Fruit fly (Drosophila melanogaster) whole organism, embryonic: ENCODE results near the gene Pax.
A peak's percentile ranks its signal among the peaks of the same experiment; 100 is the strongest.

Experiments used
- Ada2b ChIP-seq: fragments of 200-800 bp; sonication (Bioruptor generic); IDR thresholded peaks from 2 replicates; pipeline ENCODE4 v1.3.6; 2022; ENCODE audit warnings: missing biosample characterization, missing genetic modification characterization
- C15 ChIP-seq: fragments of 200-800 bp; sonication (Bioruptor generic); IDR thresholded peaks from 3 replicates; pipeline ENCODE4 v1.3.6; 2022; ENCODE audit warnings: missing biosample characterization, missing genetic modification characterization
- CG10209 ChIP-seq: fragments of 200-800 bp; sonication (Bioruptor generic); optimal IDR thresholded peaks from 3 replicates; lab custom pipeline; 2017; ENCODE audit warnings: missing biosample characterization, mild to moderate bottlenecking, missing genetic modification characterization, missing genetic modification reagents
- CG10431 ChIP-seq: fragments of 200-800 bp; sonication (Bioruptor generic); optimal IDR thresholded peaks from 3 replicates; lab custom pipeline; 2018; ENCODE audit warnings: missing biosample characterization, mild to moderate bottlenecking, missing genetic modification characterization
- CG12744 ChIP-seq: fragments of 200-800 bp; sonication (Bioruptor generic); optimal IDR thresholded peaks from 2 replicates; lab custom pipeline; 2016; ENCODE audit warnings: missing biosample characterization, missing genetic modification characterization
- CG12942 ChIP-seq: fragments of 200-800 bp; sonication (Bioruptor generic); optimal IDR thresholded peaks from 3 replicates; lab custom pipeline; 2016; ENCODE audit warnings: missing biosample characterization, missing genetic modification characterization
- CG17359 ChIP-seq: fragments of 200-800 bp; sonication (Bioruptor generic); optimal IDR thresholded peaks from 3 replicates; lab custom pipeline; 2018; ENCODE audit warnings: missing biosample characterization, mild to moderate bottlenecking, missing genetic modification characterization, moderate library complexity
- CG17361 ChIP-seq: fragments of 200-800 bp; sonication (Bioruptor generic); IDR thresholded peaks from 3 replicates; pipeline ENCODE4 v1.3.6; 2022; ENCODE audit warnings: missing biosample characterization, missing genetic modification characterization
- CG17829 ChIP-seq: fragments of 200-800 bp; optimal IDR thresholded peaks from 2 replicates; lab custom pipeline; 2019; ENCODE audit warnings: missing biosample characterization, mild to moderate bottlenecking, missing genetic modification characterization, moderate library complexity
- CG1832 ChIP-seq: fragments of 200-800 bp; sonication (Bioruptor generic); optimal IDR thresholded peaks from 2 replicates; lab custom pipeline; 2017; ENCODE audit warnings: missing biosample characterization, mild to moderate bottlenecking, missing genetic modification characterization, inconsistent platforms
- CG3281 ChIP-seq: fragments of 200-800 bp; sonication (Bioruptor generic); optimal IDR thresholded peaks from 3 replicates; lab custom pipeline; 2017; ENCODE audit warnings: missing biosample characterization, mild to moderate bottlenecking, missing genetic modification characterization
- CG6689 ChIP-seq: fragments of 200-800 bp; sonication (Bioruptor generic); IDR thresholded peaks from 2 replicates; pipeline ENCODE4 v1.3.6; 2022; ENCODE audit warnings: missing biosample characterization, missing genetic modification characterization
- CG6791 ChIP-seq: fragments of 200-800 bp; sonication (Bioruptor generic); IDR thresholded peaks from 3 replicates; pipeline ENCODE4 v1.3.6; 2022; ENCODE audit warnings: missing biosample characterization, missing genetic modification characterization; ENCODE audit not compliant: partially characterized antibody
- CG7556 ChIP-seq: fragments of 200-800 bp; sonication (Bioruptor generic); optimal IDR thresholded peaks from 2 replicates; lab custom pipeline; 2017; ENCODE audit warnings: missing biosample characterization, mild to moderate bottlenecking, missing genetic modification characterization
- CG8281 ChIP-seq: fragments of 200-800 bp; sonication (Bioruptor generic); optimal IDR thresholded peaks from 2 replicates; lab custom pipeline; 2018; ENCODE audit warnings: missing biosample characterization, mild to moderate bottlenecking, missing genetic modification characterization, moderate library complexity
- CG8388 ChIP-seq: fragments of 200-800 bp; sonication (Bioruptor generic); optimal IDR thresholded peaks from 2 replicates; lab custom pipeline; 2019; ENCODE audit warnings: missing biosample characterization, mild to moderate bottlenecking, missing genetic modification characterization, moderate library complexity
- CG9215 ChIP-seq: fragments of 200-800 bp; sonication (Bioruptor generic); IDR thresholded peaks from 2 replicates; pipeline ENCODE4 v1.3.6; 2022; ENCODE audit warnings: missing biosample characterization, missing genetic modification characterization
- D19B ChIP-seq: fragments of 200-800 bp; sonication (Bioruptor generic); optimal IDR thresholded peaks from 2 replicates; lab custom pipeline; 2017; ENCODE audit warnings: missing biosample characterization, mild to moderate bottlenecking, missing genetic modification characterization
- E2f1 ChIP-seq: fragments of 200-800 bp; sonication (Bioruptor generic); IDR thresholded peaks from 2 replicates; pipeline ENCODE4 v1.3.6; 2022; ENCODE audit warnings: missing biosample characterization, missing genetic modification characterization
- Ets65A ChIP-seq: fragments of 200-800 bp; sonication (Bioruptor generic); peaks from one replicate; lab custom pipeline; 2016; ENCODE audit warnings: missing biosample characterization, missing genetic modification characterization
- Fer1 ChIP-seq: fragments of 200-800 bp; sonication (Bioruptor generic); optimal IDR thresholded peaks from 2 replicates; lab custom pipeline; 2017; ENCODE audit warnings: missing biosample characterization, mild to moderate bottlenecking, missing genetic modification characterization
- Fer2 ChIP-seq: fragments of 200-800 bp; sonication (Bioruptor generic); optimal IDR thresholded peaks from 2 replicates; lab custom pipeline; 2018; ENCODE audit warnings: missing biosample characterization, mild to moderate bottlenecking, missing genetic modification characterization, moderate library complexity
- HLH3B ChIP-seq: fragments of 200-800 bp; sonication (Bioruptor generic); IDR thresholded peaks from 2 replicates; pipeline ENCODE4 v1.3.6; 2022; ENCODE audit warnings: missing biosample characterization, missing genetic modification characterization
- Hey ChIP-seq: fragments of 200-800 bp; sonication (Bioruptor generic); optimal IDR thresholded peaks from 3 replicates; lab custom pipeline; 2018; ENCODE audit warnings: missing biosample characterization, mild to moderate bottlenecking, missing genetic modification characterization
- Hsf ChIP-seq: fragments of 200-800 bp; sonication (Bioruptor generic); optimal IDR thresholded peaks from 3 replicates; lab custom pipeline; 2016; ENCODE audit warnings: missing biosample characterization, missing genetic modification characterization
- NK7.1 ChIP-seq: fragments of 200-800 bp; sonication (Bioruptor generic); optimal IDR thresholded peaks from 3 replicates; lab custom pipeline; 2016; ENCODE audit warnings: missing biosample characterization, missing genetic modification characterization
- Optix ChIP-seq: fragments of 200-800 bp; sonication (Bioruptor generic); IDR thresholded peaks from 3 replicates; pipeline ENCODE4 v1.3.6; 2022; ENCODE audit warnings: missing biosample characterization, missing genetic modification characterization
- Poxn ChIP-seq: fragments of 200-800 bp; sonication (Bioruptor generic); IDR thresholded peaks from 2 replicates; pipeline ENCODE4 v1.3.6; 2022; ENCODE audit warnings: missing biosample characterization, missing genetic modification characterization
- Ptx1 ChIP-seq: fragments of 200-800 bp; sonication (Bioruptor generic); IDR thresholded peaks from 2 replicates; pipeline ENCODE4 v1.3.6; 2022; ENCODE audit warnings: missing biosample characterization, missing genetic modification characterization
- Side ChIP-seq: fragments of 200-800 bp; sonication (Bioruptor generic); optimal IDR thresholded peaks from 2 replicates; lab custom pipeline; 2016; ENCODE audit warnings: missing biosample characterization, missing genetic modification characterization
- Six4 ChIP-seq: fragments of 200-800 bp; sonication (Bioruptor generic); optimal IDR thresholded peaks from 2 replicates; lab custom pipeline; 2016; ENCODE audit warnings: missing biosample characterization, missing genetic modification characterization
- ara ChIP-seq: fragments of 200-800 bp; sonication (Bioruptor generic); IDR thresholded peaks from 2 replicates; pipeline ENCODE4 v1.3.6; 2022; ENCODE audit warnings: missing biosample characterization, missing genetic modification characterization
- ase ChIP-seq: fragments of 200-800 bp; sonication (Bioruptor generic); IDR thresholded peaks from 3 replicates; pipeline ENCODE4 v1.3.6; 2022; ENCODE audit warnings: missing biosample characterization, missing genetic modification characterization
- az2 ChIP-seq: fragments of 200-800 bp; sonication (Bioruptor generic); optimal IDR thresholded peaks from 3 replicates; lab custom pipeline; 2016; ENCODE audit warnings: missing biosample characterization, missing genetic modification characterization
- cato ChIP-seq: fragments of 200-800 bp; sonication (Bioruptor generic); optimal IDR thresholded peaks from 2 replicates; lab custom pipeline; 2016; ENCODE audit warnings: missing biosample characterization, missing genetic modification characterization, borderline replicate concordance
- crc ChIP-seq: fragments of 200-800 bp; sonication (Bioruptor generic); optimal IDR thresholded peaks from 2 replicates; lab custom pipeline; 2016; ENCODE audit warnings: missing biosample characterization, missing genetic modification characterization
- dysf ChIP-seq: fragments of 200-800 bp; sonication (Bioruptor generic); IDR thresholded peaks from 3 replicates; pipeline ENCODE4 v1.3.6; 2022; ENCODE audit warnings: missing biosample characterization, missing genetic modification characterization
- gro ChIP-seq: fragments of 200-800 bp; sonication (Bioruptor generic); optimal IDR thresholded peaks from 2 replicates; lab custom pipeline; 2016; ENCODE audit warnings: missing biosample characterization, missing genetic modification characterization
- gt ChIP-seq: fragments of 200-800 bp; sonication (Bioruptor generic); IDR thresholded peaks from 2 replicates; pipeline ENCODE4 v1.3.6; 2022; ENCODE audit warnings: missing biosample characterization, missing genetic modification characterization
- lilli ChIP-seq: fragments of 200-800 bp; sonication (Bioruptor generic); optimal IDR thresholded peaks from 3 replicates; lab custom pipeline; 2016; ENCODE audit warnings: missing biosample characterization, missing genetic modification characterization
- lola ChIP-seq, 3 experiments: fragments of >200 bp in 2 of 3; fragments of 200-800 bp in 1 of 3; sonication (Bioruptor generic) in 1 of 3; optimal IDR thresholded peaks; 2 replicates each; lab custom pipeline; 2017 to 2019; ENCODE audit warnings: missing biosample characterization in 3 of 3, missing genetic modification characterization in 3 of 3, mild to moderate bottlenecking in 1 of 3, moderate library complexity in 1 of 3
- odd ChIP-seq: fragments of 200-800 bp; sonication (Bioruptor generic); optimal IDR thresholded peaks from 2 replicates; lab custom pipeline; 2017; ENCODE audit warnings: missing biosample characterization, mild to moderate bottlenecking, missing genetic modification characterization
- repo ChIP-seq: fragments of 200-800 bp; sonication (Bioruptor generic); optimal IDR thresholded peaks from 2 replicates; lab custom pipeline; 2016; ENCODE audit warnings: missing biosample characterization, missing genetic modification characterization
- run ChIP-seq: fragments of 200-800 bp; sonication (Bioruptor generic); optimal IDR thresholded peaks from 3 replicates; lab custom pipeline; 2018; ENCODE audit warnings: missing biosample characterization, mild to moderate bottlenecking, missing genetic modification characterization
- sens ChIP-seq: fragments of 200-800 bp; sonication (Bioruptor generic); peaks from one replicate; lab custom pipeline; 2016; ENCODE audit warnings: missing biosample characterization, missing genetic modification characterization
- slou ChIP-seq: fragments of 200-800 bp; sonication (Bioruptor generic); optimal IDR thresholded peaks from 3 replicates; lab custom pipeline; 2016; ENCODE audit warnings: missing biosample characterization, missing genetic modification characterization
- tgo ChIP-seq: fragments of 200-800 bp; sonication (Bioruptor generic); IDR thresholded peaks from 3 replicates; pipeline ENCODE4 v1.3.6; 2022; ENCODE audit warnings: missing biosample characterization, missing genetic modification characterization
- tin ChIP-seq: fragments of 200-800 bp; sonication (Bioruptor generic); optimal IDR thresholded peaks from 3 replicates; lab custom pipeline; 2016; ENCODE audit warnings: missing biosample characterization, missing genetic modification characterization
- tll ChIP-seq, 2 experiments: fragments of 200-800 bp in 1 of 2; fragments of >200 bp in 1 of 2; sonication (Bioruptor generic) in 1 of 2; optimal IDR thresholded peaks; 2 replicates each; lab custom pipeline; 2017 to 2019; ENCODE audit warnings: missing biosample characterization in 2 of 2, missing genetic modification characterization in 2 of 2, mild to moderate bottlenecking in 1 of 2, moderate library complexity in 1 of 2
- unpg ChIP-seq: fragments of 200-800 bp; sonication (Bioruptor generic); optimal IDR thresholded peaks from 3 replicates; lab custom pipeline; 2018; ENCODE audit warnings: missing biosample characterization, mild to moderate bottlenecking, missing genetic modification characterization, moderate library complexity

Pax gene

DNA sequence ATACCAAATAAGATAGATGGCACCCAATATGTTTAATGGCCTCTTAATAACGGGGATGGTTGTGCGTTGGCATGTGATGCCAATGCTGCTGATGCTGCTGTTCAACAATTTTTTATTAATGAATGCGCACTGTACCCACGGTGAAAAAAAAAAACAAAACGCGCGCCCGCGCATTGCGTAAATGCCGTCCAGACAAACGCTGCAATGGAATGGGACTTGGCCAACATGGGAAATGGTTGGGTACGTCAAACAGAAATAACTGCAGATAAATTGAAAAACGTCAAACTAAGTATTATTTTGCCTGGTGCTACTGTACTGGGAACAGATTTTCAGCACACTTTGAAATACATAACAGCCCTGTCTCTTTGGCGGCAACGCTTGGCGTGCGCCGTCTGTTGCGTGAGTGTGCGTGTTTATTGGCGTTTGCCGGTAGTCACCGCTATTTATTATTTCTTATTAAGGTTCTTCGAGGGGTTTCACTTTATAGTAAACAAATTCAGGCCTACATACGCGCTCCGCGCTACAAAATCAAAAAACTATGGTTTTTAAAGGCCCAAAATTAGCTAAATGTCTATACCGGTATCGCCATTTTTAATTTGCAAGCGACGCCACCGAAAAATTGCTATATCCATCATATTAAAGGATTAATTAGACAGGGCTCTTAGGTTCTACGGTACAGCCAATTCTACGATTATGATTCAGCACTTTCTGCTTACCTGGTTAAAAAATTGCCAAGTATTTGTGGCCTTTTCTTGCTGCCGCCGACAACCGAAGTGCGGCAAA, 26.3 kb upstream of the Pax start (continued):
- peak; percentile 7 for TF ChIP-seq odd (GFP tag; lab: Kevin White, UChicago)
- no peak for TF ChIP-seq tgo
- no peak for TF ChIP-seq crc (GFP tag; lab: Kevin White, UChicago)
- TF ChIP-seq Poxn = no peak
- no peak for TF ChIP-seq CG17829 (tag; lab: Kevin White, UChicago)
- no peak for TF ChIP-seq Hey (tag; lab: Kevin White, UChicago)
- no peak for TF ChIP-seq CG8388 (GFP tag; lab: Kevin White, UChicago)
- peak; percentile 19 for TF ChIP-seq Fer1 (GFP tag; lab: Kevin White, UChicago)
- TF ChIP-seq Ada2b (GFP tag; lab: Robert Waterston, UW) = 0 out of 2 replicates have a peak, but pooled peaks have one; percentile 13
- TF ChIP-seq Ets65A (GFP tag; lab: Kevin White, UChicago) = peak; percentile 93
- peak; percentile 54; the same call in 2 of the 3 replicates for TF ChIP-seq dysf (GFP tag; lab: Robert Waterston, UW)
- peak; percentile 74 for TF ChIP-seq sens
- peak; percentile 43 for TF ChIP-seq tin (GFP tag; lab: Kevin White, UChicago)
- no peak for TF ChIP-seq slou (GFP tag; lab: Kevin White, UChicago)
- TF ChIP-seq CG8281 = no peak
- TF ChIP-seq CG17359 (tag; lab: Kevin White, UChicago) = peak; percentile 41
- TF ChIP-seq run (tag; lab: Kevin White, UChicago) = no peak
- TF ChIP-seq CG7556 = no peak
- TF ChIP-seq gro (GFP tag; lab: Kevin White, UChicago) = peak; percentile 8
- no peak for TF ChIP-seq CG9215 (GFP tag; lab: Robert Waterston, UW)
- TF ChIP-seq CG10209 (GFP tag; lab: Kevin White, UChicago) = no peak
- peak; percentile 22 for TF ChIP-seq az2 (GFP tag; lab: Kevin White, UChicago)
- peak; percentile 42; the same call in 1 of the 2 replicates for TF ChIP-seq Ptx1
- no peak for TF ChIP-seq repo (GFP tag; lab: Kevin White, UChicago)
- TF ChIP-seq unpg (GFP tag; lab: Kevin White, UChicago) = peak; percentile 23
- TF ChIP-seq CG17361 (GFP tag; lab: Robert Waterston, UW) = no peak
- TF ChIP-seq lilli (GFP tag; lab: Kevin White, UChicago) = peak; percentile 40
- TF ChIP-seq CG6791 (GFP tag; lab: Robert Waterston, UW) = peak; percentile 40; the same call in 1 of the 3 replicates
- no peak for TF ChIP-seq CG1832 (GFP tag; lab: Kevin White, UChicago)
- no peak for TF ChIP-seq ara (GFP tag; lab: Robert Waterston, UW)
- TF ChIP-seq D19B (GFP tag; lab: Kevin White, UChicago) = no peak
- TF ChIP-seq HLH3B (GFP tag; lab: Robert Waterston, UW) = no peak
- no peak for TF ChIP-seq ase (GFP tag; lab: Robert Waterston, UW)
- TF ChIP-seq NK7.1 (GFP tag; lab: Kevin White, UChicago) = no peak
- TF ChIP-seq Hsf = peak; percentile 34
- no peak for TF ChIP-seq CG12744 (GFP tag; lab: Kevin White, UChicago)
- peak; percentile 99 for TF ChIP-seq CG3281 (GFP tag; lab: Kevin White, UChicago)
- no peak for TF ChIP-seq C15 (GFP tag; lab: Robert Waterston, UW)
- TF ChIP-seq Optix (GFP tag; lab: Robert Waterston, UW) = no peak
- TF ChIP-seq tll (GFP tag; optimal IDR thresholded peaks at IDR 0.05; lab: Kevin White, UChicago) = no peak
- no peak for TF ChIP-seq CG12942 (GFP tag; lab: Kevin White, UChicago)
- TF ChIP-seq gt (GFP tag; lab: Robert Waterston, UW) = no peak
- no peak for TF ChIP-seq cato (GFP tag; lab: Kevin White, UChicago)
- peak; percentile 27 for TF ChIP-seq Six4
- TF ChIP-seq lola (GFP tag; optimal IDR thresholded peaks at IDR 0.05; lab: Kevin White, UChicago) = no peak
- TF ChIP-seq Fer2 (tag; lab: Kevin White, UChicago) = no peak
- no peak for TF ChIP-seq Side
- no peak for TF ChIP-seq CG10431 (GFP tag; lab: Kevin White, UChicago)
- 0 out of 2 replicates have a peak, but pooled peaks have one; percentile 33 for TF ChIP-seq E2f1 (GFP tag; lab: Robert Waterston, UW)
- TF ChIP-seq CG6689 (GFP tag; lab: Robert Waterston, UW) = no peak
